Fruit fly (Drosophila melanogaster): ENCODE results near the gene qin.

qin gene

dm6 chr3R:18583881-18584545 lies 6.8 kb upstream of the qin start (continued):
- TF ChIP-seq hkb (optimal IDR thresholded peaks at IDR 0.05) (peak; percentile 40), hkb (GFP tag; IDR thresholded peaks at IDR 0.05) (peak; percentile 97), CG12744 (GFP tag; optimal IDR thresholded peaks at IDR 0.05) (peak; percentile 93), CG9437 (GFP tag; optimal IDR thresholded peaks at IDR 0.05) (peak; percentile 93), CTCF (GFP tag; optimal IDR thresholded peaks at IDR 0.05) (peak; percentile 63), Dip2 (GFP tag; IDR thresholded peaks at IDR 0.05) (0 out of 2 replicates have a peak, but pooled peaks have one; percentile 21), CG18764 (GFP tag; optimal IDR thresholded peaks at IDR 0.05) (peak; percentile 94), CG7839 (tag; optimal IDR thresholded peaks at IDR 0.05) (peak; percentile 97), CG16813 (GFP tag; IDR thresholded peaks at IDR 0.05; ENCODE audit: partially characterized antibody) (no peak), bigmax (GFP tag; optimal IDR thresholded peaks at IDR 0.05) (peak; percentile 56), CG10274 (GFP tag; optimal IDR thresholded peaks at IDR 0.05) (peak; percentile 99), fd96Cb (tag; optimal IDR thresholded peaks at IDR 0.05) (peak; percentile 97), cas (GFP tag; IDR thresholded peaks at IDR 0.05) (peak; percentile 78; the same call in 1 of the 2 replicates), Rx (GFP tag; IDR thresholded peaks at IDR 0.05) (peak; percentile 92), peb (GFP tag; IDR thresholded peaks at IDR 0.05) (peak; percentile 89), MBD-R2 (GFP tag; IDR thresholded peaks at IDR 0.05) (peak; percentile 76), sima (GFP tag; optimal IDR thresholded peaks at IDR 0.05) (peak; percentile 83), pum (GFP tag; optimal IDR thresholded peaks at IDR 0.05) (peak; percentile 96), D19B (GFP tag; optimal IDR thresholded peaks at IDR 0.05) (peak; percentile 90), unc-4 (GFP tag; IDR thresholded peaks at IDR 0.05; ENCODE audit: partially characterized antibody) (no peak), CrebB (tag; optimal IDR thresholded peaks at IDR 0.05) (peak; percentile 94), CG30020 (tag; optimal IDR thresholded peaks at IDR 0.05) (peak; percentile 86), nmo (GFP tag; optimal IDR thresholded peaks at IDR 0.05) (peak; percentile 98), CG18262 (tag; optimal IDR thresholded peaks at IDR 0.05) (peak; percentile 99), scrt (GFP tag; optimal IDR thresholded peaks at IDR 0.05) (peak; percentile 93), HLH3B (GFP tag; IDR thresholded peaks at IDR 0.05) (peak; percentile 94), maf-S (GFP tag; optimal IDR thresholded peaks at IDR 0.05) (peak; percentile 94), amos (GFP tag; IDR thresholded peaks at IDR 0.05; ENCODE audit: partially characterized antibody) (no peak; the same call in 1 of the 2 replicates), gsb (GFP tag; IDR thresholded peaks at IDR 0.05) (peak; percentile 95), nerfin-2 (GFP tag; IDR thresholded peaks at IDR 0.05; ENCODE audit: partially characterized antibody) (no peak), phol (tag; optimal IDR thresholded peaks at IDR 0.05) (peak; percentile 96), bsh (GFP tag; optimal IDR thresholded peaks at IDR 0.05) (peak; percentile 89 to 98), lola (GFP tag; optimal IDR thresholded peaks at IDR 0.05) (peak in 1 of 3 experiments; percentile 97), pb (GFP tag; optimal IDR thresholded peaks at IDR 0.05) (peak; percentile 89), CG30403 (GFP tag; optimal IDR thresholded peaks at IDR 0.05) (peak; percentile 98), CG7271 (tag; optimal IDR thresholded peaks at IDR 0.05) (peak; percentile 72), Dll (GFP tag; IDR thresholded peaks at IDR 0.05; ENCODE audit: partially characterized antibody) (peak; percentile 9; the same call in 1 of the 4 replicates), tio (GFP tag; optimal IDR thresholded peaks at IDR 0.05) (peak; percentile 98), NK7.1 (GFP tag; optimal IDR thresholded peaks at IDR 0.05) (peak; percentile 95), CG9609 (GFP tag; optimal IDR thresholded peaks at IDR 0.05) (peak; percentile 95), ftz-f1 (GFP tag; optimal IDR thresholded peaks at IDR 0.05) (peak; percentile 75), CG17612 (GFP tag; IDR thresholded peaks at IDR 0.05) (peak; percentile 92), HLHmδ (GFP tag; optimal IDR thresholded peaks at IDR 0.05) (peak; percentile 88), CG8290 (GFP tag; optimal IDR thresholded peaks at IDR 0.05) (peak; percentile 93), CG8290 (tag; optimal IDR thresholded peaks at IDR 0.05) (peak; percentile 91 to 92), CG31441 (GFP tag; IDR thresholded peaks at IDR 0.05) (peak; percentile 95), dm (GFP tag; optimal IDR thresholded peaks at IDR 0.05) (peak; percentile 88), CG14860 (GFP tag; IDR thresholded peaks at IDR 0.05; ENCODE audit: partially characterized antibody) (no peak), CG10654 (GFP tag; optimal IDR thresholded peaks at IDR 0.05) (peak; percentile 96), CG6813 (GFP tag; optimal IDR thresholded peaks at IDR 0.05) (peak; percentile 93)

Measured in whole organism, embryonic.